Worm (Caenorhabditis elegans) whole organism, young adult: ENCODE measurements around the gene W03H9.1.

Source experiments
- C17E4.6 ChIP-seq: fragments of 200-800 bp; sonication (Bioruptor generic); IDR thresholded peaks from 2 replicates; pipeline ENCODE4 v1.3.6; 2022; ENCODE audit warnings: missing genetic modification reagents, missing genetic modification characterization, missing compliant biosample characterization
- D2030.7 ChIP-seq: fragments of 200-800 bp; sonication (Bioruptor generic); IDR thresholded peaks from 2 replicates; pipeline ENCODE4 v1.3.6; 2022; ENCODE audit warnings: missing genetic modification reagents, missing genetic modification characterization, missing compliant biosample characterization
- F33H1.4 ChIP-seq: fragments of 200-800 bp; sonication (Bioruptor generic); IDR thresholded peaks from 2 replicates; pipeline ENCODE4 v1.3.6; 2022; ENCODE audit warnings: missing genetic modification reagents, missing genetic modification characterization, missing compliant biosample characterization
- F37B4.10 ChIP-seq: fragments of 200-800 bp; sonication (Bioruptor generic); IDR thresholded peaks from 2 replicates; pipeline ENCODE4 v1.3.6; 2022; ENCODE audit warnings: missing genetic modification characterization, missing compliant biosample characterization
- K12H6.12 ChIP-seq: fragments of 200-800 bp; sonication (Bioruptor generic); optimal IDR thresholded peaks from 2 replicates; lab custom pipeline; 2018; ENCODE audit warnings: mild to moderate bottlenecking, missing genetic modification characterization, missing compliant biosample characterization
- T07F8.4 ChIP-seq: sonication (generic microtip); optimal IDR thresholded peaks from 2 replicates; lab custom pipeline; 2016; ENCODE audit warnings: mild to moderate bottlenecking, missing genetic modification characterization, moderate library complexity, missing compliant biosample characterization
- Y53G8AR.9 ChIP-seq: fragments of 200-800 bp; sonication (Bioruptor generic); conservative IDR thresholded peaks from 2 replicates; pipeline ENCODE4 v1.3.6; 2022; ENCODE audit warnings: missing genetic modification reagents, missing genetic modification characterization, missing compliant biosample characterization
- Y56A3A.18 ChIP-seq: fragments of 200-800 bp; sonication (Bioruptor generic); IDR thresholded peaks from 2 replicates; pipeline ENCODE4 v1.3.6; 2022; ENCODE audit warnings: missing genetic modification reagents, missing genetic modification characterization, missing compliant biosample characterization
- Y67H2A.10 ChIP-seq: fragments of 200-800 bp; sonication (Bioruptor generic); conservative IDR thresholded peaks from 2 replicates; pipeline ENCODE4 v1.3.6; 2022; ENCODE audit warnings: missing genetic modification reagents, missing genetic modification characterization, missing compliant biosample characterization
- Y95B8A.8 ChIP-seq: fragments of 200-800 bp; sonication (Bioruptor generic); IDR thresholded peaks from 2 replicates; pipeline ENCODE4 v1.3.6; 2022; ENCODE audit warnings: missing genetic modification reagents, missing genetic modification characterization, missing compliant biosample characterization
- ZK185.1 ChIP-seq: sonication (generic microtip); optimal IDR thresholded peaks from 2 replicates; lab custom pipeline; 2016; ENCODE audit warnings: mild to moderate bottlenecking, missing genetic modification characterization, missing compliant biosample characterization; ENCODE audit not compliant: poor library complexity, severe bottlenecking
- athp-1 ChIP-seq: sonication (generic microtip); optimal IDR thresholded peaks from 2 replicates; lab custom pipeline; 2017; ENCODE audit warnings: mild to moderate bottlenecking, missing genetic modification characterization, missing compliant biosample characterization
- attf-6 ChIP-seq: fragments of 200-800 bp; sonication (Bioruptor generic); IDR thresholded peaks from 2 replicates; pipeline ENCODE4 v1.3.6; 2022; ENCODE audit warnings: missing genetic modification reagents, missing genetic modification characterization, missing compliant biosample characterization
- cebp-1 ChIP-seq, 2 experiments: fragments of 200-800 bp in 1 of 2; sonication (Bioruptor generic) in 1 of 2; sonication (generic microtip) in 1 of 2; IDR thresholded peaks in 1 of 2; optimal IDR thresholded peaks in 1 of 2; 2 replicates each; pipeline versions ENCODE4 v1.3.6 to Lab custom; 2017 to 2022; ENCODE audit warnings: missing compliant biosample characterization in 2 of 2, missing genetic modification characterization in 2 of 2, mild to moderate bottlenecking in 1 of 2, missing genetic modification reagents in 1 of 2, moderate library complexity in 1 of 2
- ceh-91 ChIP-seq: fragments of 200-800 bp; sonication (Bioruptor generic); IDR thresholded peaks from 2 replicates; pipeline ENCODE4 v1.3.6; 2022; ENCODE audit warnings: missing genetic modification reagents, missing genetic modification characterization, missing compliant biosample characterization
- chd-7 ChIP-seq: sonication (generic microtip); optimal IDR thresholded peaks from 2 replicates; lab custom pipeline; 2016; ENCODE audit warnings: mild to moderate bottlenecking, missing genetic modification characterization, moderate library complexity, missing compliant biosample characterization
- dox-1 ChIP-seq: fragments of 200-800 bp; sonication (Bioruptor generic); IDR thresholded peaks from 2 replicates; pipeline ENCODE4 v1.3.6; 2022; ENCODE audit warnings: missing genetic modification reagents, missing genetic modification characterization, missing compliant biosample characterization
- egl-44 ChIP-seq: fragments of 200-800 bp; sonication (Bioruptor generic); IDR thresholded peaks from 2 replicates; pipeline ENCODE4 v1.3.6; 2022; ENCODE audit warnings: missing genetic modification reagents, missing genetic modification characterization, missing compliant biosample characterization
- egrh-3 ChIP-seq: fragments of 200-800 bp; sonication (Bioruptor generic); IDR thresholded peaks from 2 replicates; pipeline ENCODE4 v1.3.6; 2022; ENCODE audit warnings: missing genetic modification reagents, missing genetic modification characterization, missing compliant biosample characterization
- ets-4 ChIP-seq: fragments of 200-800 bp; sonication (Bioruptor generic); optimal IDR thresholded peaks from 2 replicates; lab custom pipeline; 2018; ENCODE audit warnings: mild to moderate bottlenecking, missing genetic modification characterization, missing compliant biosample characterization
- gei-17 ChIP-seq: fragments of 200-800 bp; sonication (Bioruptor generic); optimal IDR thresholded peaks from 2 replicates; lab custom pipeline; 2018; ENCODE audit warnings: mild to moderate bottlenecking, missing genetic modification characterization, missing compliant biosample characterization
- hlh-26 ChIP-seq: fragments of 200-800 bp; sonication (Bioruptor generic); conservative IDR thresholded peaks from 2 replicates; pipeline ENCODE4 v1.3.6; 2022; ENCODE audit warnings: missing genetic modification reagents, missing genetic modification characterization, missing compliant biosample characterization
- hmg-1.2 ChIP-seq: fragments of 200-800 bp; sonication (Bioruptor generic); IDR thresholded peaks from 2 replicates; pipeline ENCODE4 v1.3.6; 2022; ENCODE audit warnings: missing genetic modification reagents, missing genetic modification characterization, missing compliant biosample characterization
- lag-1 ChIP-seq: fragments of 200-800 bp; sonication (Bioruptor generic); IDR thresholded peaks from 2 replicates; pipeline ENCODE4 v1.3.6; 2022; ENCODE audit warnings: missing genetic modification reagents, missing genetic modification characterization, missing compliant biosample characterization
- let-607 ChIP-seq, 2 experiments: fragments of 200-800 bp in 1 of 2; sonication (Bioruptor generic) in 1 of 2; sonication (generic microtip) in 1 of 2; optimal IDR thresholded peaks; 2 replicates each; lab custom pipeline; 2016 to 2018; ENCODE audit warnings: mild to moderate bottlenecking in 2 of 2, missing compliant biosample characterization in 2 of 2, missing genetic modification characterization in 2 of 2, moderate library complexity in 2 of 2, missing genotype in 1 of 2
- lin-26 ChIP-seq: fragments of 200-800 bp; sonication (Bioruptor generic); IDR thresholded peaks from 2 replicates; pipeline ENCODE4 v1.3.6; 2022; ENCODE audit warnings: missing genetic modification reagents, missing genetic modification characterization, missing compliant biosample characterization
- lin-35 ChIP-seq, 3 experiments: fragments of 150-350 bp in 2 of 3; sonication (generic microtip) in 1 of 3; optimal IDR thresholded peaks; 2 replicates each; lab custom pipeline; 2014 to 2018; ENCODE audit warnings: missing biosample characterization in 3 of 3, missing genetic modification characterization in 3 of 3, missing genetic modification reagents in 3 of 3
- lin-40 ChIP-seq: sonication (generic microtip); optimal IDR thresholded peaks from 2 replicates; lab custom pipeline; 2016; ENCODE audit warnings: missing genetic modification characterization, mild to moderate bottlenecking, missing compliant biosample characterization, missing genotype, missing genetic modification reagents
- madf-3 ChIP-seq: fragments of 200-800 bp; sonication (Bioruptor generic); IDR thresholded peaks from 2 replicates; pipeline ENCODE4 v1.3.6; 2022; ENCODE audit warnings: missing genetic modification reagents, missing genetic modification characterization, missing compliant biosample characterization
- madf-6 ChIP-seq: fragments of 200-800 bp; sonication (Bioruptor generic); IDR thresholded peaks from 2 replicates; pipeline ENCODE4 v1.3.6; 2022; ENCODE audit warnings: missing genetic modification reagents, missing genetic modification characterization, missing compliant biosample characterization
- mcd-1 ChIP-seq: fragments of 200-800 bp; sonication (Bioruptor generic); IDR thresholded peaks from 2 replicates; pipeline ENCODE4 v1.3.6; 2022; ENCODE audit warnings: missing genetic modification reagents, missing genetic modification characterization, missing compliant biosample characterization
- mes-4 ChIP-seq: sonication (generic microtip); optimal IDR thresholded peaks from 2 replicates; lab custom pipeline; 2016; ENCODE audit warnings: missing genotype, missing genetic modification characterization, missing compliant biosample characterization
- nfya-2 ChIP-seq: fragments of 200-800 bp; sonication (Bioruptor generic); IDR thresholded peaks from 2 replicates; pipeline ENCODE4 v1.3.6; 2022; ENCODE audit warnings: missing genetic modification reagents, missing genetic modification characterization, missing compliant biosample characterization
- nhr-27 ChIP-seq: fragments of 200-800 bp; sonication (Bioruptor generic); optimal IDR thresholded peaks from 2 replicates; lab custom pipeline; 2018; ENCODE audit warnings: mild to moderate bottlenecking, missing genetic modification characterization, moderate library complexity, missing compliant biosample characterization
- nhr-80 ChIP-seq: sonication (generic microtip); optimal IDR thresholded peaks from 2 replicates; lab custom pipeline; 2016; ENCODE audit warnings: missing genetic modification characterization, missing compliant biosample characterization
- rec-8 ChIP-seq, 2 experiments: sonication (generic microtip); optimal IDR thresholded peaks; 2 replicates each; lab custom pipeline; 2016; ENCODE audit warnings: mild to moderate bottlenecking in 2 of 2, missing genetic modification characterization in 2 of 2, missing genetic modification reagents in 2 of 2, missing genotype in 2 of 2, missing biosample characterization in 1 of 2, missing compliant biosample characterization in 1 of 2, moderate library complexity in 1 of 2
- repo-1 ChIP-seq: sonication (generic microtip); optimal IDR thresholded peaks from 2 replicates; lab custom pipeline; 2017; ENCODE audit warnings: mild to moderate bottlenecking, missing genetic modification characterization, missing compliant biosample characterization
- sea-2 ChIP-seq: fragments of 200-800 bp; sonication (Bioruptor generic); IDR thresholded peaks from 2 replicates; pipeline ENCODE4 v1.3.6; 2022; ENCODE audit warnings: missing genetic modification characterization, missing compliant biosample characterization
- snpc-1.3 ChIP-seq: sonication (generic microtip); optimal IDR thresholded peaks from 2 replicates; lab custom pipeline; 2017; ENCODE audit warnings: missing genetic modification characterization, mild to moderate bottlenecking, missing compliant biosample characterization, antibody characterized with exemption, moderate library complexity, missing genotype, missing genetic modification reagents; ENCODE audit not compliant: insufficient read depth
- snpc-3.4 ChIP-seq: sonication (generic microtip); optimal IDR thresholded peaks from 2 replicates; lab custom pipeline; 2017; ENCODE audit warnings: missing genetic modification characterization, mild to moderate bottlenecking, missing compliant biosample characterization, antibody characterized with exemption, moderate library complexity, missing genotype, missing genetic modification reagents
- snpc-4 ChIP-seq, 5 experiments: fragments of 150-350 bp in 1 of 5; sonication (generic microtip) in 4 of 5; optimal IDR thresholded peaks; 2 replicates each; lab custom pipeline; 2014 to 2018; ENCODE audit warnings: missing genetic modification characterization in 5 of 5, missing biosample characterization in 3 of 5, antibody characterized with exemption in 2 of 5, mild to moderate bottlenecking in 2 of 5, missing compliant biosample characterization in 2 of 5, missing genotype in 2 of 5, moderate library complexity in 2 of 5, missing genetic modification reagents in 1 of 5
- sptf-2 ChIP-seq: fragments of 200-800 bp; sonication (Bioruptor generic); optimal IDR thresholded peaks from 2 replicates; lab custom pipeline; 2018; ENCODE audit warnings: mild to moderate bottlenecking, missing genetic modification characterization, missing compliant biosample characterization
- tbp1 ChIP-seq: fragments of 200-800 bp; sonication (Bioruptor generic); optimal IDR thresholded peaks from 2 replicates; lab custom pipeline; 2018; ENCODE audit warnings: mild to moderate bottlenecking, missing genetic modification characterization, missing compliant biosample characterization
- zfh-2 ChIP-seq: fragments of 200-800 bp; sonication (Bioruptor generic); conservative IDR thresholded peaks from 2 replicates; pipeline ENCODE4 v1.3.6; 2022; ENCODE audit warnings: missing genetic modification reagents, missing genetic modification characterization, missing compliant biosample characterization
- ztf-18 ChIP-seq: sonication (generic microtip); optimal IDR thresholded peaks from 2 replicates; lab custom pipeline; 2016; ENCODE audit warnings: missing genotype, mild to moderate bottlenecking, missing genetic modification characterization, missing compliant biosample characterization
- ztf-26 ChIP-seq: sonication (generic microtip); optimal IDR thresholded peaks from 2 replicates; lab custom pipeline; 2017; ENCODE audit warnings: missing genetic modification characterization, missing compliant biosample characterization

W03H9.1 gene

ce11 chrII:14154357-14154756 lies 4.4 kb upstream of the W03H9.1 start, which contains the start of gene Y48B6A.1 (continued):
- TF ChIP-seq nhr-27 (tag; lab: Kevin White, UChicago) (no peak), athp-1 (tag; lab: Kevin White, UChicago) (peak; percentile 89), dox-1 (peak; percentile 97), egl-44 (GFP tag; lab: Robert Waterston, UW) (0 out of 2 replicates have a peak, but pooled peaks have one; percentile 46), F37B4.10 (GFP tag; lab: Robert Waterston, UW) (no peak), lin-35 (GFP tag; optimal IDR thresholded peaks at IDR 0.05; lab: Kevin White, UChicago) (peak in 2 of 3 experiments; percentile 39 to 90), snpc-3.4 (tag; lab: Kevin White, UChicago) (peak; percentile 79), Y67H2A.10 (peak; percentile 76), hlh-26 (no peak), ets-4 (GFP tag; lab: Kevin White, UChicago) (no peak), mes-4 (no peak), sea-2 (no peak), gei-17 (peak; percentile 48), Y53G8AR.9 (GFP tag; lab: Robert Waterston, UW) (peak; percentile 93), snpc-1.3 (tag; lab: Kevin White, UChicago) (peak; percentile 82), madf-3 (GFP tag; lab: Robert Waterston, UW) (peak; percentile 99), F33H1.4 (GFP tag; lab: Robert Waterston, UW) (peak; percentile 76), lin-40 (peak; percentile 82), attf-6 (GFP tag; lab: Robert Waterston, UW) (0 out of 2 replicates have a peak, but pooled peaks have one; percentile 32), repo-1 (tag; lab: Kevin White, UChicago) (no peak), lin-26 (no peak), ztf-18 (peak; percentile 82), nhr-80 (tag; lab: Kevin White, UChicago) (peak; percentile 84), ZK185.1 (no peak), C17E4.6 (GFP tag; lab: Robert Waterston, UW) (0 out of 2 replicates have a peak, but pooled peaks have one; percentile 20), lag-1 (GFP tag; lab: Robert Waterston, UW) (peak; percentile 69; the same call in 1 of the 2 replicates), Y56A3A.18 (GFP tag; lab: Robert Waterston, UW) (0 out of 2 replicates have a peak, but pooled peaks have one; percentile 23), snpc-4 (GFP tag; optimal IDR thresholded peaks at IDR 0.05; lab: Kevin White, UChicago) (peak; percentile 49), snpc-4 (tag; optimal IDR thresholded peaks at IDR 0.05; lab: Kevin White, UChicago) (peak; percentile 73 to 90 (median 78)), K12H6.12 (tag; lab: Kevin White, UChicago) (peak; percentile 91), cebp-1 (GFP tag; IDR thresholded peaks at IDR 0.05; lab: Robert Waterston, UW) (peak; percentile 81), cebp-1 (tag; optimal IDR thresholded peaks at IDR 0.05; lab: Kevin White, UChicago) (peak; percentile 88), tbp1 (GFP tag; lab: Kevin White, UChicago) (peak; percentile 67), ceh-91 (GFP tag; lab: Robert Waterston, UW) (peak; percentile 87), madf-6 (peak; percentile 80), D2030.7 (GFP tag; lab: Robert Waterston, UW) (peak; percentile 95), let-607 (tag; optimal IDR thresholded peaks at IDR 0.05; lab: Kevin White, UChicago) (peak; percentile 42 to 69), chd-7 (tag; lab: Kevin White, UChicago) (peak; percentile 30), egrh-3 (GFP tag; lab: Robert Waterston, UW) (peak; percentile 82), hmg-1.2 (peak; percentile 76), nfya-2 (GFP tag; lab: Robert Waterston, UW) (no peak), sptf-2 (peak; percentile 53), ztf-26 (tag; lab: Kevin White, UChicago) (peak; percentile 56), T07F8.4 (tag; lab: Kevin White, UChicago) (no peak), mcd-1 (peak; percentile 99), Y95B8A.8 (peak; percentile 91), rec-8 (tag; optimal IDR thresholded peaks at IDR 0.05; lab: Kevin White, UChicago) (peak in 1 of 2 experiments; percentile 70), zfh-2 (peak; percentile 66)
